Fruit fly (Drosophila melanogaster) whole organism, embryonic: ENCODE data around the gene CG7342.

Source experiments
- Awh ChIP-seq: fragments of 200-800 bp; sonication (Bioruptor generic); IDR thresholded peaks from 2 replicates; pipeline ENCODE4, ENCODE4 v1.3.6; 2022; ENCODE audit warnings: missing biosample characterization, missing genetic modification characterization
- B-H1 ChIP-seq: fragments of 200-800 bp; sonication (Bioruptor generic); IDR thresholded peaks from 3 replicates; pipeline ENCODE4 v1.3.6; 2022; ENCODE audit warnings: missing biosample characterization, missing genetic modification characterization
- Bgb ChIP-seq: fragments of 200-800 bp; sonication (Bioruptor generic); IDR thresholded peaks from 2 replicates; pipeline ENCODE4 v1.3.6; 2022; ENCODE audit warnings: missing biosample characterization, missing genetic modification characterization; ENCODE audit not compliant: partially characterized antibody
- CG11696 ChIP-seq: fragments of 200-800 bp; sonication (Bioruptor generic); IDR thresholded peaks from 2 replicates; pipeline ENCODE4 v1.3.6; 2022; ENCODE audit warnings: missing biosample characterization, missing genetic modification characterization
- CG12299 ChIP-seq: fragments of 200-800 bp; sonication (Bioruptor generic); optimal IDR thresholded peaks from 2 replicates; lab custom pipeline; 2018; ENCODE audit warnings: missing biosample characterization, mild to moderate bottlenecking, missing genetic modification characterization
- CG13296 ChIP-seq: fragments of 200-800 bp; sonication (Bioruptor generic); optimal IDR thresholded peaks from 3 replicates; lab custom pipeline; 2018; ENCODE audit warnings: missing biosample characterization, mild to moderate bottlenecking, missing genetic modification characterization
- CG14441 ChIP-seq: fragments of 200-800 bp; sonication (Bioruptor generic); IDR thresholded peaks from 2 replicates; pipeline ENCODE4 v1.3.6; 2022; ENCODE audit warnings: missing biosample characterization, missing genetic modification characterization
- CG16813 ChIP-seq: fragments of 200-800 bp; sonication (Bioruptor generic); IDR thresholded peaks from 3 replicates; pipeline ENCODE4 v1.3.6; 2022; ENCODE audit warnings: missing biosample characterization, missing genetic modification characterization; ENCODE audit not compliant: partially characterized antibody
- CG17612 ChIP-seq: fragments of 200-800 bp; sonication (Bioruptor generic); IDR thresholded peaks from 2 replicates; pipeline ENCODE4 v1.3.6; 2022; ENCODE audit warnings: missing biosample characterization, missing genetic modification characterization
- CG30020 ChIP-seq: fragments of 200-800 bp; optimal IDR thresholded peaks from 2 replicates; lab custom pipeline; 2019; ENCODE audit warnings: missing biosample characterization, mild to moderate bottlenecking, missing genetic modification characterization, moderate library complexity
- CG32767 ChIP-seq: fragments of 200-800 bp; sonication (Bioruptor generic); IDR thresholded peaks from 2 replicates; pipeline ENCODE4 v1.3.6; 2022; ENCODE audit warnings: missing biosample characterization, missing genetic modification characterization
- CG32772 ChIP-seq: fragments of 200-800 bp; sonication (Bioruptor generic); IDR thresholded peaks from 2 replicates; pipeline ENCODE4 v1.3.6; 2022; ENCODE audit warnings: missing biosample characterization, missing genetic modification characterization
- CG3407 ChIP-seq: fragments of 200-800 bp; sonication (Bioruptor generic); optimal IDR thresholded peaks from 2 replicates; lab custom pipeline; 2018; ENCODE audit warnings: missing biosample characterization, mild to moderate bottlenecking, missing genetic modification characterization
- CG34422 ChIP-seq: fragments of 200-800 bp; sonication (Bioruptor generic); IDR thresholded peaks from 3 replicates; pipeline ENCODE4 v1.3.6; 2022; ENCODE audit warnings: missing biosample characterization, missing genetic modification characterization
- CG3838 ChIP-seq: fragments of 200-800 bp; sonication (Bioruptor generic); optimal IDR thresholded peaks from 3 replicates; lab custom pipeline; 2016; ENCODE audit warnings: missing biosample characterization, missing genetic modification characterization
- CG3847 ChIP-seq: fragments of 200-800 bp; sonication (Bioruptor generic); IDR thresholded peaks from 2 replicates; pipeline ENCODE4 v1.3.6; 2022; ENCODE audit warnings: missing biosample characterization, missing genetic modification characterization
- CG4360 ChIP-seq: fragments of 200-800 bp; sonication (Bioruptor generic); IDR thresholded peaks from 2 replicates; pipeline ENCODE4 v1.3.6; 2022; ENCODE audit warnings: missing biosample characterization, missing genetic modification characterization
- CG6654 ChIP-seq: fragments of 200-800 bp; sonication (Bioruptor generic); optimal IDR thresholded peaks from 2 replicates; lab custom pipeline; 2017; ENCODE audit warnings: missing biosample characterization, mild to moderate bottlenecking, missing genetic modification characterization
- CG7372 ChIP-seq: fragments of 200-800 bp; sonication (Bioruptor generic); IDR thresholded peaks from 2 replicates; pipeline ENCODE4 v1.3.6; 2022; ENCODE audit warnings: missing biosample characterization, missing genetic modification characterization
- CG7786 ChIP-seq: fragments of 200-800 bp; sonication (Bioruptor generic); optimal IDR thresholded peaks from 2 replicates; lab custom pipeline; 2016; ENCODE audit warnings: missing biosample characterization, missing genetic modification characterization
- CHES-1-like ChIP-seq: fragments of 200-800 bp; sonication (Bioruptor generic); optimal IDR thresholded peaks from 2 replicates; lab custom pipeline; 2016; ENCODE audit warnings: missing biosample characterization, missing genetic modification characterization
- CTCF ChIP-seq: fragments of 200-800 bp; sonication (Bioruptor generic); optimal IDR thresholded peaks from 2 replicates; lab custom pipeline; 2017; ENCODE audit warnings: missing biosample characterization, mild to moderate bottlenecking, missing genetic modification characterization, moderate library complexity
- Camta ChIP-seq: fragments of 200-800 bp; sonication (Bioruptor generic); optimal IDR thresholded peaks from 2 replicates; lab custom pipeline; 2016; ENCODE audit warnings: missing biosample characterization, missing genetic modification characterization
- D19A ChIP-seq: fragments of 200-800 bp; optimal IDR thresholded peaks from 3 replicates; lab custom pipeline; 2019; ENCODE audit warnings: missing biosample characterization, mild to moderate bottlenecking, missing genetic modification characterization, moderate library complexity
- Dref ChIP-seq: fragments of 200-800 bp; sonication (Bioruptor generic); IDR thresholded peaks from 2 replicates; pipeline ENCODE4 v1.3.6; 2022; ENCODE audit warnings: missing biosample characterization, missing genetic modification characterization
- GATAe ChIP-seq: fragments of 200-800 bp; sonication (Bioruptor generic); conservative IDR thresholded peaks from 2 replicates; pipeline ENCODE4 v1.3.6; 2022; ENCODE audit warnings: missing biosample characterization, missing genetic modification characterization
- NC2β ChIP-seq: fragments of 200-800 bp; sonication (Bioruptor generic); optimal IDR thresholded peaks from 2 replicates; lab custom pipeline; 2016; ENCODE audit warnings: missing biosample characterization, missing genetic modification characterization
- Opbp ChIP-seq: fragments of 200-800 bp; sonication (Bioruptor generic); IDR thresholded peaks from 3 replicates; pipeline ENCODE4 v1.3.6; 2022; ENCODE audit warnings: missing biosample characterization, missing genetic modification characterization; ENCODE audit not compliant: partially characterized antibody
- PHDP ChIP-seq: fragments of 200-800 bp; sonication (Bioruptor generic); optimal IDR thresholded peaks from 3 replicates; lab custom pipeline; 2018; ENCODE audit warnings: missing biosample characterization, mild to moderate bottlenecking, missing genetic modification characterization, moderate library complexity
- Ptx1 ChIP-seq: fragments of 200-800 bp; sonication (Bioruptor generic); IDR thresholded peaks from 2 replicates; pipeline ENCODE4 v1.3.6; 2022; ENCODE audit warnings: missing biosample characterization, missing genetic modification characterization
- Tbp ChIP-seq: fragments of >200 bp; optimal IDR thresholded peaks from 2 replicates; lab custom pipeline; 2018; ENCODE audit warnings: missing biosample characterization, missing genetic modification characterization
- aop ChIP-seq: fragments of 200-800 bp; sonication (Bioruptor generic); IDR thresholded peaks from 2 replicates; pipeline ENCODE4 v1.3.6; 2022; ENCODE audit warnings: missing biosample characterization, missing genetic modification characterization
- bigmax ChIP-seq: fragments of 200-800 bp; sonication (Bioruptor generic); optimal IDR thresholded peaks from 2 replicates; lab custom pipeline; 2018; ENCODE audit warnings: missing biosample characterization, mild to moderate bottlenecking, missing genetic modification characterization
- bowl ChIP-seq: fragments of 200-800 bp; sonication (Bioruptor generic); IDR thresholded peaks from 2 replicates; pipeline ENCODE4 v1.3.6; 2022; ENCODE audit warnings: missing biosample characterization, missing genetic modification characterization
- br ChIP-seq: fragments of >200 bp; optimal IDR thresholded peaks from 2 replicates; lab custom pipeline; 2017
- chm ChIP-seq: fragments of 200-800 bp; sonication (Bioruptor generic); IDR thresholded peaks from 2 replicates; pipeline ENCODE4 v1.3.6; 2022; ENCODE audit warnings: missing biosample characterization, missing genetic modification characterization
- crol ChIP-seq: fragments of 200-800 bp; sonication (Bioruptor generic); IDR thresholded peaks from 2 replicates; pipeline ENCODE4 v1.3.6; 2022; ENCODE audit warnings: missing biosample characterization, missing genetic modification characterization
- dysf ChIP-seq: fragments of 200-800 bp; sonication (Bioruptor generic); IDR thresholded peaks from 3 replicates; pipeline ENCODE4 v1.3.6; 2022; ENCODE audit warnings: missing biosample characterization, missing genetic modification characterization
- emc ChIP-seq: fragments of 200-800 bp; sonication (Bioruptor generic); optimal IDR thresholded peaks from 2 replicates; lab custom pipeline; 2016; ENCODE audit warnings: missing biosample characterization, missing genetic modification characterization
- fd96Cb ChIP-seq: fragments of 200-800 bp; sonication (Bioruptor generic); optimal IDR thresholded peaks from 2 replicates; lab custom pipeline; 2018; ENCODE audit warnings: missing biosample characterization, mild to moderate bottlenecking, missing genetic modification characterization, moderate library complexity
- h ChIP-seq: fragments of >200 bp; optimal IDR thresholded peaks from 2 replicates; lab custom pipeline; 2017
- mirr ChIP-seq: fragments of 200-800 bp; sonication (Bioruptor generic); optimal IDR thresholded peaks from 3 replicates; lab custom pipeline; 2018; ENCODE audit warnings: missing biosample characterization, mild to moderate bottlenecking, missing genetic modification characterization
- mld ChIP-seq: fragments of 200-800 bp; sonication (Bioruptor generic); IDR thresholded peaks from 3 replicates; pipeline ENCODE4 v1.3.6; 2022; ENCODE audit warnings: missing biosample characterization, missing genetic modification characterization; ENCODE audit not compliant: partially characterized antibody
- nau ChIP-seq: fragments of 200-800 bp; sonication (Bioruptor generic); optimal IDR thresholded peaks from 3 replicates; lab custom pipeline; 2017; ENCODE audit warnings: missing biosample characterization, mild to moderate bottlenecking, missing genetic modification characterization, missing genetic modification reagents
- pzg ChIP-seq: fragments of 200-800 bp; sonication (Bioruptor generic); optimal IDR thresholded peaks from 3 replicates; lab custom pipeline; 2018; ENCODE audit warnings: missing biosample characterization, mild to moderate bottlenecking, missing genetic modification characterization, moderate library complexity
- repo ChIP-seq: fragments of 200-800 bp; sonication (Bioruptor generic); optimal IDR thresholded peaks from 2 replicates; lab custom pipeline; 2016; ENCODE audit warnings: missing biosample characterization, missing genetic modification characterization
- rib ChIP-seq: fragments of 200-800 bp; sonication (Bioruptor generic); IDR thresholded peaks from 2 replicates; pipeline ENCODE4 v1.3.6; 2022; ENCODE audit warnings: missing biosample characterization, missing genetic modification characterization
- salm ChIP-seq: fragments of 200-800 bp; sonication (Bioruptor generic); optimal IDR thresholded peaks from 2 replicates; lab custom pipeline; 2018; ENCODE audit warnings: missing biosample characterization, mild to moderate bottlenecking, missing genetic modification characterization
- sisA ChIP-seq: fragments of 200-800 bp; sonication (Bioruptor generic); IDR thresholded peaks from 2 replicates; pipeline ENCODE4 v1.3.6; 2022; ENCODE audit warnings: missing biosample characterization, missing genetic modification characterization
- slp2 ChIP-seq: fragments of 200-800 bp; sonication (Bioruptor generic); optimal IDR thresholded peaks from 2 replicates; lab custom pipeline; 2016; ENCODE audit warnings: missing biosample characterization, missing genetic modification characterization
- so ChIP-seq: fragments of 200-800 bp; sonication (Bioruptor generic); IDR thresholded peaks from 3 replicates; pipeline ENCODE4 v1.3.6; 2022; ENCODE audit warnings: missing biosample characterization, missing genetic modification characterization
- stwl ChIP-seq: fragments of 200-800 bp; sonication (Bioruptor generic); optimal IDR thresholded peaks from 3 replicates; lab custom pipeline; 2018; ENCODE audit warnings: missing biosample characterization, mild to moderate bottlenecking, missing genetic modification characterization, moderate library complexity
- zf30C ChIP-seq: fragments of 200-800 bp; sonication (Bioruptor generic); optimal IDR thresholded peaks from 3 replicates; lab custom pipeline; 2018; ENCODE audit warnings: missing biosample characterization, mild to moderate bottlenecking, missing genetic modification characterization

Gene CG7342

DNA sequence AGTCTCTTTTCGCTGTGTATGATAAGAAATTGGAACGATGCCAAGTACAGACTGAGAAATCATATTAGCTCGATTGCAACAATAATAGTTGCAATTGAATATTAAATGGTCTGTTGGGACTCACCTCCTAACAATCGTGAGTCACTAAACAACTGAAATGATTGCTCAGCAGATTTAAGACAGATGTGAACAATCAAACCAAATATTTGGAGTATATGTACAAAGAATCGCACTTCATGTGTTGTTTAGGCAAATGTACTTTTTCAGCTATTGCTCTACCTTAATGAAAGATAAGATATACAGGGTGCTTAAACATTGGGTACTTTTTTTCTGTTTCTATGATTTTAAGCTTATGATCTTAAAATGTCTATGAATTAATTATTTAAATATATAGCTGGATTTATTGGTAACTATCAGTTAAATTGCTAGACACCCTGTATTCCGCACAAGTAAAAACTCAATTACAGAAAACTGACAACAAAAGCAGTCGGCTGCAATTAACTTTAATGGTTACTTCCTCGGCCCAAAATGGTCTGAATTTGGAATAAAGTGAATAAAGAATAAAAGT, 38.4 kb downstream of the CG7342 start (continued):
- TF ChIP-seq zf30C (GFP tag; lab: Kevin White, UChicago) (no peak), repo (GFP tag; lab: Kevin White, UChicago) (no peak), CG32772 (GFP tag; lab: Robert Waterston, UW) (peak; percentile 75), aop (no peak), dysf (GFP tag; lab: Robert Waterston, UW) (peak; percentile 91), mirr (GFP tag; lab: Kevin White, UChicago) (peak; percentile 66), Dref (GFP tag; lab: Robert Waterston, UW) (no peak), CG3407 (peak; percentile 64), CG6654 (GFP tag; lab: Kevin White, UChicago) (peak; percentile 37), CG13296 (GFP tag; lab: Kevin White, UChicago) (peak; percentile 93), CG3838 (GFP tag; lab: Kevin White, UChicago) (no peak), CG32767 (GFP tag; lab: Robert Waterston, UW) (peak; percentile 84), CG14441 (GFP tag; lab: Robert Waterston, UW) (peak; percentile 91), CG34422 (GFP tag; lab: Robert Waterston, UW) (peak; percentile 91), CG17612 (GFP tag; lab: Robert Waterston, UW) (peak; percentile 85), mld (no peak), CTCF (GFP tag; lab: Kevin White, UChicago) (peak; percentile 36), h (lab: Kevin White, UChicago) (no peak), Awh (GFP tag; lab: Robert Waterston, UW) (peak; percentile 92), pzg (no peak), crol (GFP tag; lab: Robert Waterston, UW) (no peak), CG11696 (peak; percentile 90), br (lab: Kevin White, UChicago) (no peak), CG16813 (no peak), CG7372 (GFP tag; lab: Robert Waterston, UW) (peak; percentile 82), D19A (tag; lab: Kevin White, UChicago) (peak; percentile 83), GATAe (peak; percentile 74), Ptx1 (GFP tag; lab: Robert Waterston, UW) (peak; percentile 83), CG12299 (peak; percentile 88), sisA (peak; percentile 59; the same call in 1 of the 2 replicates), Tbp (no peak), Bgb (GFP tag; lab: Robert Waterston, UW) (no peak), stwl (peak; percentile 15), CG30020 (tag; lab: Kevin White, UChicago) (peak; percentile 23), CG7786 (peak; percentile 11), bigmax (no peak), chm (peak; percentile 91; the same call in 1 of the 2 replicates), PHDP (tag; lab: Kevin White, UChicago) (peak; percentile 96), CG4360 (GFP tag; lab: Robert Waterston, UW) (peak; percentile 60), rib (GFP tag; lab: Robert Waterston, UW) (peak; percentile 70), fd96Cb (tag; lab: Kevin White, UChicago) (peak; percentile 86), slp2 (GFP tag; lab: Kevin White, UChicago) (peak; percentile 30), so (GFP tag; lab: Robert Waterston, UW) (peak; percentile 82), CHES-1-like (GFP tag; lab: Kevin White, UChicago) (no peak), NC2β (GFP tag; lab: Kevin White, UChicago) (peak; percentile 14), Opbp (GFP tag; lab: Robert Waterston, UW) (no peak), nau (GFP tag; lab: Kevin White, UChicago) (peak; percentile 66), bowl (peak; percentile 63; the same call in 1 of the 2 replicates), B-H1 (peak; percentile 78), salm (tag; lab: Kevin White, UChicago) (peak; percentile 88), Camta (GFP tag; lab: Kevin White, UChicago) (peak; percentile 56), emc (GFP tag; lab: Kevin White, UChicago) (no peak), CG3847 (GFP tag; lab: Robert Waterston, UW) (peak; percentile 73)
